Fruit fly (Drosophila melanogaster): ENCODE measurements around the gene Pfdn4.
A peak's percentile ranks its signal among the peaks of the same experiment; 100 is the strongest.

Gene Pfdn4

dm6 chr3L:5356050-5356967 lies 11.5 kb downstream of the Pfdn4 start (continued):
- no peak for TF ChIP-seq CG7987 (GFP tag; optimal IDR thresholded peaks at IDR 0.05)
- peak; percentile 23 for TF ChIP-seq dmrt99B (tag; optimal IDR thresholded peaks at IDR 0.05)
- TF ChIP-seq row (GFP tag; IDR thresholded peaks at IDR 0.05) = no peak
- TF ChIP-seq CG9876 (GFP tag; optimal IDR thresholded peaks at IDR 0.05) = no peak
- peak; percentile 6 for TF ChIP-seq CG6254 (GFP tag; optimal IDR thresholded peaks at IDR 0.05)
- no peak for TF ChIP-seq CG2199 (GFP tag; IDR thresholded peaks at IDR 0.05)
- no peak for TF ChIP-seq CG17612 (GFP tag; IDR thresholded peaks at IDR 0.05)
- TF ChIP-seq her (GFP tag; optimal IDR thresholded peaks at IDR 0.05) = no peak
- TF ChIP-seq vnd (GFP tag; IDR thresholded peaks at IDR 0.05; ENCODE audit: partially characterized antibody) = peak; percentile 62; the same call in 2 of the 3 replicates
- peak; percentile 7; the same call in 1 of the 2 replicates for TF ChIP-seq vvl (GFP tag; IDR thresholded peaks at IDR 0.05)
- TF ChIP-seq Ssrp (tag; optimal IDR thresholded peaks at IDR 0.05) = no peak
- TF ChIP-seq CG10274 (GFP tag; optimal IDR thresholded peaks at IDR 0.05) = no peak
- no peak for TF ChIP-seq Hsf (GFP tag; optimal IDR thresholded peaks at IDR 0.05)
- no peak for TF ChIP-seq H15 (GFP tag; IDR thresholded peaks at IDR 0.05)
- TF ChIP-seq CG3726 (GFP tag; IDR thresholded peaks at IDR 0.05) = no peak
- TF ChIP-seq CG12769 (tag; optimal IDR thresholded peaks at IDR 0.05) = no peak
- no peak for TF ChIP-seq CG8281 (tag; optimal IDR thresholded peaks at IDR 0.05)
- peak; percentile 86 for TF ChIP-seq tna (GFP tag; IDR thresholded peaks at IDR 0.05; ENCODE audit: partially characterized antibody)
- no peak for TF ChIP-seq Blimp-1 (GFP tag; optimal IDR thresholded peaks at IDR 0.05)
- no peak for TF ChIP-seq bsh (GFP tag; optimal IDR thresholded peaks at IDR 0.05)
- TF ChIP-seq Bgb (GFP tag; IDR thresholded peaks at IDR 0.05; ENCODE audit: partially characterized antibody) = peak; percentile 78
- TF ChIP-seq Scr (GFP tag; IDR thresholded peaks at IDR 0.05; ENCODE audit: partially characterized antibody) = peak; percentile 67
- TF ChIP-seq ind (GFP tag; optimal IDR thresholded peaks at IDR 0.05) = no peak
- no peak for TF ChIP-seq CG43689 (GFP tag; IDR thresholded peaks at IDR 0.05)
- no peak for TF ChIP-seq wdn (GFP tag; IDR thresholded peaks at IDR 0.05)
- no peak for TF ChIP-seq oc (tag; optimal IDR thresholded peaks at IDR 0.05)
- TF ChIP-seq CG10267 (tag; optimal IDR thresholded peaks at IDR 0.05) = peak; percentile 13
- no peak for TF ChIP-seq CG32767 (GFP tag; IDR thresholded peaks at IDR 0.05)
- no peak for TF ChIP-seq Doc3 (GFP tag; IDR thresholded peaks at IDR 0.05; ENCODE audit: partially characterized antibody)
- no peak for TF ChIP-seq chinmo (GFP tag; IDR thresholded peaks at IDR 0.05; ENCODE audit: partially characterized antibody)
- TF ChIP-seq Bdp1 (GFP tag; optimal IDR thresholded peaks at IDR 0.05) = peak; percentile 99
- peak; percentile 70 for TF ChIP-seq HLH4C (GFP tag; IDR thresholded peaks at IDR 0.05; ENCODE audit: partially characterized antibody)
- TF ChIP-seq CG9437 (GFP tag; optimal IDR thresholded peaks at IDR 0.05) = no peak
- TF ChIP-seq CG6791 (GFP tag; IDR thresholded peaks at IDR 0.05; ENCODE audit: partially characterized antibody) = peak; percentile 85
- peak; percentile 70; the same call in 1 of the 2 replicates for TF ChIP-seq nerfin-2 (GFP tag; IDR thresholded peaks at IDR 0.05; ENCODE audit: partially characterized antibody)
- no peak for TF ChIP-seq Bteb2 (GFP tag; optimal IDR thresholded peaks at IDR 0.05)
- no peak for TF ChIP-seq CG14050 (GFP tag; IDR thresholded peaks at IDR 0.05)
- no peak for TF ChIP-seq CG34422 (GFP tag; IDR thresholded peaks at IDR 0.05)
- no peak for TF ChIP-seq luna (GFP tag; optimal IDR thresholded peaks at IDR 0.05)
- TF ChIP-seq prd (optimal IDR thresholded peaks at IDR 0.05) = no peak
- TF ChIP-seq prd (GFP tag; IDR thresholded peaks at IDR 0.05) = 0 out of 3 replicates have a peak, but pooled peaks have one; percentile 6
- no peak for TF ChIP-seq lilli (GFP tag; optimal IDR thresholded peaks at IDR 0.05)
- no peak for TF ChIP-seq vfl (GFP tag; optimal IDR thresholded peaks at IDR 0.05)
- TF ChIP-seq eve (GFP tag; optimal IDR thresholded peaks at IDR 0.05) = no peak
- no peak for TF ChIP-seq Nf-YC (tag; optimal IDR thresholded peaks at IDR 0.05)
- TF ChIP-seq sqz (GFP tag; optimal IDR thresholded peaks at IDR 0.05) = peak; percentile 1
- TF ChIP-seq CG6175 (GFP tag; IDR thresholded peaks at IDR 0.05) = no peak
- TF ChIP-seq cad (GFP tag; optimal IDR thresholded peaks at IDR 0.05) = no peak
